Fruit fly (Drosophila melanogaster) whole organism, embryonic: ENCODE measurements around the gene CG4613.

Source experiments
- Atf6 ChIP-seq: fragments of 200-800 bp; sonication (Bioruptor generic); IDR thresholded peaks from 2 replicates; pipeline ENCODE4 v1.3.6; 2022; ENCODE audit warnings: missing biosample characterization, missing genetic modification characterization
- Awh ChIP-seq: fragments of 200-800 bp; sonication (Bioruptor generic); IDR thresholded peaks from 2 replicates; pipeline ENCODE4, ENCODE4 v1.3.6; 2022; ENCODE audit warnings: missing biosample characterization, missing genetic modification characterization
- B-H1 ChIP-seq: fragments of 200-800 bp; sonication (Bioruptor generic); IDR thresholded peaks from 3 replicates; pipeline ENCODE4 v1.3.6; 2022; ENCODE audit warnings: missing biosample characterization, missing genetic modification characterization
- Bgb ChIP-seq: fragments of 200-800 bp; sonication (Bioruptor generic); IDR thresholded peaks from 2 replicates; pipeline ENCODE4 v1.3.6; 2022; ENCODE audit warnings: missing biosample characterization, missing genetic modification characterization; ENCODE audit not compliant: partially characterized antibody
- CG10267 ChIP-seq: fragments of 200-800 bp; sonication (Bioruptor generic); optimal IDR thresholded peaks from 2 replicates; lab custom pipeline; 2018; ENCODE audit warnings: missing biosample characterization, mild to moderate bottlenecking, missing genetic modification characterization, moderate library complexity
- CG11504 ChIP-seq: fragments of 200-800 bp; sonication (Bioruptor generic); optimal IDR thresholded peaks from 3 replicates; lab custom pipeline; 2019; ENCODE audit warnings: missing biosample characterization, mild to moderate bottlenecking, missing genetic modification characterization, moderate library complexity
- CG12071 ChIP-seq: fragments of 200-800 bp; sonication (Bioruptor generic); optimal IDR thresholded peaks from 3 replicates; lab custom pipeline; 2018; ENCODE audit warnings: missing biosample characterization, mild to moderate bottlenecking, missing genetic modification characterization
- CG12659 ChIP-seq: fragments of 200-800 bp; sonication (Bioruptor generic); optimal IDR thresholded peaks from 3 replicates; lab custom pipeline; 2017; ENCODE audit warnings: mild to moderate bottlenecking, missing biosample characterization, missing genetic modification reagents, missing genetic modification characterization
- CG12769 ChIP-seq: fragments of 200-800 bp; sonication (Bioruptor generic); optimal IDR thresholded peaks from 2 replicates; lab custom pipeline; 2019; ENCODE audit warnings: missing biosample characterization, mild to moderate bottlenecking, missing genetic modification characterization, moderate library complexity
- CG13296 ChIP-seq: fragments of 200-800 bp; sonication (Bioruptor generic); optimal IDR thresholded peaks from 3 replicates; lab custom pipeline; 2018; ENCODE audit warnings: missing biosample characterization, mild to moderate bottlenecking, missing genetic modification characterization
- CG14014 ChIP-seq: fragments of 200-800 bp; sonication (Bioruptor generic); IDR thresholded peaks from 2 replicates; pipeline ENCODE4 v1.3.6; 2022; ENCODE audit warnings: missing biosample characterization, missing genetic modification characterization
- CG15514 ChIP-seq: fragments of 200-800 bp; sonication (Bioruptor generic); optimal IDR thresholded peaks from 3 replicates; lab custom pipeline; 2017; ENCODE audit warnings: missing biosample characterization, missing genetic modification characterization, mild to moderate bottlenecking, moderate library complexity, missing genetic modification reagents
- CG17359 ChIP-seq: fragments of 200-800 bp; sonication (Bioruptor generic); optimal IDR thresholded peaks from 3 replicates; lab custom pipeline; 2018; ENCODE audit warnings: missing biosample characterization, mild to moderate bottlenecking, missing genetic modification characterization, moderate library complexity
- CG18599 ChIP-seq: fragments of 200-800 bp; sonication (Bioruptor generic); optimal IDR thresholded peaks from 3 replicates; lab custom pipeline; 2017; ENCODE audit warnings: missing biosample characterization, missing genetic modification characterization, mild to moderate bottlenecking, moderate library complexity, missing genetic modification reagents
- CG2129 ChIP-seq: fragments of 200-800 bp; sonication (Bioruptor generic); IDR thresholded peaks from 2 replicates; pipeline ENCODE4 v1.3.6; 2022; ENCODE audit warnings: missing biosample characterization, missing genetic modification characterization; ENCODE audit not compliant: partially characterized antibody
- CG31441 ChIP-seq: fragments of 200-800 bp; sonication (Bioruptor generic); IDR thresholded peaks from 2 replicates; pipeline ENCODE4 v1.3.6; 2022; ENCODE audit warnings: missing biosample characterization, missing genetic modification characterization
- CG7987 ChIP-seq: fragments of 200-800 bp; sonication (Bioruptor generic); optimal IDR thresholded peaks from 2 replicates; lab custom pipeline; 2018; ENCODE audit warnings: missing biosample characterization, mild to moderate bottlenecking, missing genetic modification characterization, moderate library complexity
- CG8089 ChIP-seq: fragments of 200-800 bp; sonication (Bioruptor generic); optimal IDR thresholded peaks from 3 replicates; lab custom pipeline; 2016; ENCODE audit warnings: missing biosample characterization, missing genetic modification characterization
- CoRest ChIP-seq: fragments of 200-800 bp; sonication (Bioruptor generic); optimal IDR thresholded peaks from 3 replicates; lab custom pipeline; 2018; ENCODE audit warnings: missing biosample characterization, mild to moderate bottlenecking, missing genetic modification characterization, moderate library complexity
- Fer1 ChIP-seq: fragments of 200-800 bp; sonication (Bioruptor generic); optimal IDR thresholded peaks from 2 replicates; lab custom pipeline; 2017; ENCODE audit warnings: missing biosample characterization, mild to moderate bottlenecking, missing genetic modification characterization
- Fer2 ChIP-seq: fragments of 200-800 bp; sonication (Bioruptor generic); optimal IDR thresholded peaks from 2 replicates; lab custom pipeline; 2018; ENCODE audit warnings: missing biosample characterization, mild to moderate bottlenecking, missing genetic modification characterization, moderate library complexity
- Fer3 ChIP-seq: fragments of 200-800 bp; sonication (Bioruptor generic); optimal IDR thresholded peaks from 2 replicates; lab custom pipeline; 2018; ENCODE audit warnings: missing biosample characterization, mild to moderate bottlenecking, missing genetic modification characterization, moderate library complexity
- Hmr ChIP-seq: fragments of 200-800 bp; sonication (Bioruptor generic); optimal IDR thresholded peaks from 3 replicates; lab custom pipeline; 2017; ENCODE audit warnings: mild to moderate bottlenecking, missing biosample characterization, missing genetic modification reagents, missing genetic modification characterization
- Jarid2 ChIP-seq: fragments of 200-800 bp; sonication (Bioruptor generic); optimal IDR thresholded peaks from 3 replicates; lab custom pipeline; 2017; ENCODE audit warnings: mild to moderate bottlenecking, missing biosample characterization, missing genetic modification reagents, missing genetic modification characterization
- Med ChIP-seq: fragments of 200-800 bp; sonication (Bioruptor generic); peaks from one replicate; lab custom pipeline; 2016; ENCODE audit warnings: missing biosample characterization, missing genetic modification characterization, mild to moderate bottlenecking, inconsistent platforms, moderate library complexity
- PHDP ChIP-seq: fragments of 200-800 bp; sonication (Bioruptor generic); optimal IDR thresholded peaks from 3 replicates; lab custom pipeline; 2018; ENCODE audit warnings: missing biosample characterization, mild to moderate bottlenecking, missing genetic modification characterization, moderate library complexity
- Pdp1 ChIP-seq, 2 experiments: fragments of 200-800 bp; sonication (Bioruptor generic); optimal IDR thresholded peaks; 3 replicates each; lab custom pipeline; 2016; ENCODE audit warnings: missing biosample characterization in 2 of 2, missing genetic modification characterization in 2 of 2, mild to moderate bottlenecking in 1 of 2, moderate library complexity in 1 of 2
- Rfx ChIP-seq: fragments of 200-800 bp; sonication (Bioruptor generic); IDR thresholded peaks from 2 replicates; pipeline ENCODE4 v1.3.6; 2022; ENCODE audit warnings: missing biosample characterization, missing genetic modification characterization
- abd-A ChIP-seq: fragments of 200-800 bp; sonication (Bioruptor generic); optimal IDR thresholded peaks from 3 replicates; lab custom pipeline; 2019; ENCODE audit warnings: missing biosample characterization, mild to moderate bottlenecking, missing genetic modification characterization, moderate library complexity
- bbx ChIP-seq: fragments of 200-800 bp; sonication (Bioruptor generic); IDR thresholded peaks from 2 replicates; pipeline ENCODE4 v1.3.6; 2022; ENCODE audit warnings: missing biosample characterization, missing genetic modification characterization; ENCODE audit not compliant: partially characterized antibody
- bcd ChIP-seq: fragments of 200-800 bp; sonication (Bioruptor generic); optimal IDR thresholded peaks from 2 replicates; lab custom pipeline; 2017; ENCODE audit warnings: missing biosample characterization, mild to moderate bottlenecking, missing genetic modification characterization
- bigmax ChIP-seq: fragments of 200-800 bp; sonication (Bioruptor generic); optimal IDR thresholded peaks from 2 replicates; lab custom pipeline; 2018; ENCODE audit warnings: missing biosample characterization, mild to moderate bottlenecking, missing genetic modification characterization
- caup ChIP-seq: fragments of 200-800 bp; sonication (Bioruptor generic); optimal IDR thresholded peaks from 3 replicates; lab custom pipeline; 2017; ENCODE audit warnings: missing biosample characterization, mild to moderate bottlenecking, missing genetic modification characterization, moderate library complexity; ENCODE audit not compliant: severe bottlenecking
- crc ChIP-seq: fragments of 200-800 bp; sonication (Bioruptor generic); optimal IDR thresholded peaks from 2 replicates; lab custom pipeline; 2016; ENCODE audit warnings: missing biosample characterization, missing genetic modification characterization
- fd64A ChIP-seq: fragments of 200-800 bp; sonication (Bioruptor generic); optimal IDR thresholded peaks from 3 replicates; lab custom pipeline; 2018; ENCODE audit warnings: missing biosample characterization, mild to moderate bottlenecking, missing genetic modification characterization
- knrl ChIP-seq: fragments of 200-800 bp; sonication (Bioruptor generic); IDR thresholded peaks from 3 replicates; pipeline ENCODE4 v1.3.6; 2022; ENCODE audit warnings: missing biosample characterization, missing genetic modification characterization; ENCODE audit not compliant: partially characterized antibody
- lab ChIP-seq: fragments of 200-800 bp; sonication (Bioruptor generic); optimal IDR thresholded peaks from 3 replicates; lab custom pipeline; 2017; ENCODE audit warnings: missing biosample characterization, missing genetic modification characterization, mild to moderate bottlenecking, moderate library complexity, missing genetic modification reagents
- mirr ChIP-seq: fragments of 200-800 bp; sonication (Bioruptor generic); optimal IDR thresholded peaks from 3 replicates; lab custom pipeline; 2018; ENCODE audit warnings: missing biosample characterization, mild to moderate bottlenecking, missing genetic modification characterization
- nau ChIP-seq: fragments of 200-800 bp; sonication (Bioruptor generic); optimal IDR thresholded peaks from 3 replicates; lab custom pipeline; 2017; ENCODE audit warnings: missing biosample characterization, mild to moderate bottlenecking, missing genetic modification characterization, missing genetic modification reagents
- odd ChIP-seq: fragments of 200-800 bp; sonication (Bioruptor generic); optimal IDR thresholded peaks from 2 replicates; lab custom pipeline; 2017; ENCODE audit warnings: missing biosample characterization, mild to moderate bottlenecking, missing genetic modification characterization
- peb ChIP-seq: fragments of 200-800 bp; sonication (Bioruptor generic); IDR thresholded peaks from 2 replicates; pipeline ENCODE4 v1.3.6; 2022; ENCODE audit warnings: missing biosample characterization, missing genetic modification characterization
- pfk ChIP-seq: fragments of 200-800 bp; sonication (Bioruptor generic); optimal IDR thresholded peaks from 2 replicates; lab custom pipeline; 2018; ENCODE audit warnings: missing biosample characterization, mild to moderate bottlenecking, missing genetic modification characterization, moderate library complexity
- sens ChIP-seq: fragments of 200-800 bp; sonication (Bioruptor generic); peaks from one replicate; lab custom pipeline; 2016; ENCODE audit warnings: missing biosample characterization, missing genetic modification characterization
- sima ChIP-seq: fragments of 200-800 bp; sonication (Bioruptor generic); optimal IDR thresholded peaks from 2 replicates; lab custom pipeline; 2016; ENCODE audit warnings: missing biosample characterization, missing genetic modification characterization
- sob ChIP-seq: fragments of 200-800 bp; sonication (Bioruptor generic); IDR thresholded peaks from 2 replicates; pipeline ENCODE4 v1.3.6; 2022; ENCODE audit warnings: missing biosample characterization, missing genetic modification characterization
- tap ChIP-seq: fragments of 200-800 bp; optimal IDR thresholded peaks from 3 replicates; lab custom pipeline; 2019; ENCODE audit warnings: missing biosample characterization, mild to moderate bottlenecking, missing genetic modification characterization, moderate library complexity
- tna ChIP-seq: fragments of 200-800 bp; sonication (Bioruptor generic); IDR thresholded peaks from 2 replicates; pipeline ENCODE4 v1.3.6; 2022; ENCODE audit warnings: missing biosample characterization, missing genetic modification characterization; ENCODE audit not compliant: partially characterized antibody

Gene CG4613

dm6 chr3L:14543971-14544655 is 22.6 kb upstream of the CG4613 start (continued):
- TF ChIP-seq fd64A (GFP tag; lab: Kevin White, UChicago) (peak; percentile 54), CG11504 (tag; lab: Kevin White, UChicago) (peak; percentile 25), lab (GFP tag; lab: Kevin White, UChicago) (peak; percentile 71), sob (GFP tag; lab: Robert Waterston, UW) (peak; percentile 53), bbx (GFP tag; lab: Robert Waterston, UW) (peak; percentile 10; the same call in 1 of the 2 replicates), crc (GFP tag; lab: Kevin White, UChicago) (no peak), Pdp1 (GFP tag; optimal IDR thresholded peaks at IDR 0.05; lab: Kevin White, UChicago) (peak in 1 of 2 experiments; percentile 67), odd (GFP tag; lab: Kevin White, UChicago) (peak; percentile 33), pfk (GFP tag; lab: Kevin White, UChicago) (no peak), bcd (GFP tag; lab: Kevin White, UChicago) (peak; percentile 33), Awh (no peak), mirr (GFP tag; lab: Kevin White, UChicago) (peak; percentile 56), CG10267 (tag; lab: Kevin White, UChicago) (no peak), bigmax (GFP tag; lab: Kevin White, UChicago) (no peak), knrl (0 out of 3 replicates have a peak, but pooled peaks have one; percentile 13), CG17359 (tag; lab: Kevin White, UChicago) (peak; percentile 46), nau (peak; percentile 46), CG13296 (GFP tag; lab: Kevin White, UChicago) (peak; percentile 34), Med (peak; percentile 93), Fer2 (tag; lab: Kevin White, UChicago) (peak; percentile 3), CG2129 (GFP tag; lab: Robert Waterston, UW) (no peak), CG12769 (tag; lab: Kevin White, UChicago) (peak; percentile 72), Rfx (GFP tag; lab: Robert Waterston, UW) (0 out of 2 replicates have a peak, but pooled peaks have one; percentile 9), sens (GFP tag; lab: Kevin White, UChicago) (peak; percentile 74), abd-A (tag; lab: Kevin White, UChicago) (peak; percentile 79), CG12659 (GFP tag; lab: Kevin White, UChicago) (peak; percentile 4), CG18599 (GFP tag; lab: Kevin White, UChicago) (peak; percentile 55), CG8089 (GFP tag; lab: Kevin White, UChicago) (peak; percentile 13), tna (GFP tag; lab: Robert Waterston, UW) (peak; percentile 60; the same call in 1 of the 2 replicates), Hmr (peak; percentile 33), Bgb (peak; percentile 69), Jarid2 (GFP tag; lab: Kevin White, UChicago) (peak; percentile 28), caup (GFP tag; lab: Kevin White, UChicago) (peak; percentile 33), CG14014 (GFP tag; lab: Robert Waterston, UW) (peak; percentile 48; the same call in 1 of the 2 replicates), Fer3 (tag; lab: Kevin White, UChicago) (peak; percentile 8), sima (no peak), CG12071 (GFP tag; lab: Kevin White, UChicago) (peak; percentile 40), B-H1 (peak; percentile 46; the same call in 1 of the 3 replicates), CoRest (tag; lab: Kevin White, UChicago) (peak; percentile 3), peb (GFP tag; lab: Robert Waterston, UW) (no peak), PHDP (peak; percentile 10), CG31441 (GFP tag; lab: Robert Waterston, UW) (peak; percentile 36; the same call in 1 of the 2 replicates), CG15514 (peak; percentile 50), tap (tag; lab: Kevin White, UChicago) (no peak), CG7987 (GFP tag; lab: Kevin White, UChicago) (peak; percentile 99), Atf6 (GFP tag; lab: Robert Waterston, UW) (0 out of 2 replicates have a peak, but pooled peaks have one; percentile 50), Fer1 (GFP tag; lab: Kevin White, UChicago) (peak; percentile 47)
